Fruit fly (Drosophila melanogaster) whole organism, pupa: Measurements from ENCODE around the gene CG4586.
A peak's percentile ranks its signal among the peaks of the same experiment; 100 is the strongest.

Experiments used
- CG10348 ChIP-seq: fragments of 200-800 bp; sonication (Bioruptor generic); IDR thresholded peaks from 2 replicates; pipeline ENCODE4 v1.3.6; 2022; ENCODE audit warnings: missing biosample characterization, missing genetic modification characterization
- CG12605 ChIP-seq: fragments of 200-800 bp; sonication (Bioruptor generic); IDR thresholded peaks from 2 replicates; pipeline ENCODE4 v1.3.6; 2022; ENCODE audit warnings: missing biosample characterization, missing genetic modification characterization
- CG13204 ChIP-seq: fragments of 200-800 bp; sonication (Bioruptor generic); optimal IDR thresholded peaks from 2 replicates; lab custom pipeline; 2018; ENCODE audit warnings: missing biosample characterization, mild to moderate bottlenecking, missing genetic modification characterization, moderate library complexity
- CG14655 ChIP-seq: fragments of 200-800 bp; sonication (Bioruptor generic); optimal IDR thresholded peaks from 3 replicates; lab custom pipeline; 2017; ENCODE audit warnings: mild to moderate bottlenecking, missing biosample characterization, missing genetic modification reagents, missing genetic modification characterization
- CG15710 ChIP-seq: fragments of 200-800 bp; sonication (Bioruptor generic); optimal IDR thresholded peaks from 2 replicates; lab custom pipeline; 2018; ENCODE audit warnings: missing biosample characterization, mild to moderate bottlenecking, missing genetic modification characterization, moderate library complexity
- CG17806 ChIP-seq: fragments of 200-800 bp; sonication (Bioruptor generic); optimal IDR thresholded peaks from 2 replicates; lab custom pipeline; 2018; ENCODE audit warnings: missing biosample characterization, mild to moderate bottlenecking, missing genetic modification characterization, moderate library complexity
- CG32121 ChIP-seq: fragments of 200-800 bp; sonication (Bioruptor generic); IDR thresholded peaks from 2 replicates; pipeline ENCODE4 v1.3.6; 2022; ENCODE audit warnings: missing biosample characterization, missing genetic modification characterization
- CG34367 ChIP-seq: fragments of 200-800 bp; sonication (Bioruptor generic); optimal IDR thresholded peaks from 2 replicates; lab custom pipeline; 2018; ENCODE audit warnings: missing biosample characterization, mild to moderate bottlenecking, missing genetic modification characterization
- CG4496 ChIP-seq: fragments of 200-800 bp; sonication (Bioruptor generic); IDR thresholded peaks from 3 replicates; pipeline ENCODE4 v1.3.6; 2022; ENCODE audit warnings: missing biosample characterization, missing genetic modification characterization
- CG8159 ChIP-seq: fragments of 200-800 bp; sonication (Bioruptor generic); optimal IDR thresholded peaks from 3 replicates; lab custom pipeline; 2018; ENCODE audit warnings: missing biosample characterization, mild to moderate bottlenecking, missing genetic modification characterization, moderate library complexity
- CG8301 ChIP-seq: fragments of 200-800 bp; sonication (Bioruptor generic); optimal IDR thresholded peaks from 2 replicates; lab custom pipeline; 2018; ENCODE audit warnings: missing biosample characterization, mild to moderate bottlenecking, missing genetic modification characterization
- CG9948 ChIP-seq: fragments of 200-800 bp; sonication (Bioruptor generic); optimal IDR thresholded peaks from 2 replicates; lab custom pipeline; 2018; ENCODE audit warnings: missing biosample characterization, mild to moderate bottlenecking, missing genetic modification characterization, moderate library complexity
- D1 ChIP-seq: fragments of 200-800 bp; sonication (Bioruptor generic); optimal IDR thresholded peaks from 2 replicates; lab custom pipeline; 2018; ENCODE audit warnings: missing biosample characterization, mild to moderate bottlenecking, missing genetic modification characterization, moderate library complexity
- EcR ChIP-seq: fragments of 200-800 bp; sonication (Bioruptor generic); optimal IDR thresholded peaks from 3 replicates; lab custom pipeline; 2019; ENCODE audit warnings: missing biosample characterization, missing genetic modification characterization, mild to moderate bottlenecking, moderate library complexity, missing genetic modification reagents
- Ets98B ChIP-seq: fragments of 200-800 bp; sonication (Bioruptor generic); IDR thresholded peaks from 2 replicates; pipeline ENCODE4 v1.3.6; 2022; ENCODE audit warnings: missing biosample characterization, missing genetic modification characterization
- Pif1A ChIP-seq: fragments of 200-800 bp; sonication (Bioruptor generic); optimal IDR thresholded peaks from 3 replicates; lab custom pipeline; 2016; ENCODE audit warnings: missing biosample characterization, missing genetic modification characterization
- Pif1B ChIP-seq: fragments of 200-800 bp; sonication (Bioruptor generic); optimal IDR thresholded peaks from 3 replicates; lab custom pipeline; 2016; ENCODE audit warnings: missing biosample characterization, missing genetic modification characterization
- Snoo ChIP-seq: fragments of 200-800 bp; sonication (Bioruptor generic); optimal IDR thresholded peaks from 3 replicates; lab custom pipeline; 2017; ENCODE audit warnings: missing biosample characterization, mild to moderate bottlenecking, missing genetic modification characterization, inconsistent platforms
- fd96Ca ChIP-seq: fragments of 200-800 bp; sonication (Bioruptor generic); IDR thresholded peaks from 3 replicates; pipeline ENCODE4 v1.3.6; 2022; ENCODE audit warnings: missing biosample characterization, missing genetic modification characterization
- gl ChIP-seq: fragments of 200-800 bp; sonication (Bioruptor generic); optimal IDR thresholded peaks from 2 replicates; lab custom pipeline; 2018; ENCODE audit warnings: missing biosample characterization, mild to moderate bottlenecking, missing genetic modification characterization
- rn ChIP-seq: fragments of 200-800 bp; sonication (Bioruptor generic); IDR thresholded peaks from 2 replicates; pipeline ENCODE4 v1.3.6; 2022; ENCODE audit warnings: missing biosample characterization, missing genetic modification characterization

Gene CG4586

DNA sequence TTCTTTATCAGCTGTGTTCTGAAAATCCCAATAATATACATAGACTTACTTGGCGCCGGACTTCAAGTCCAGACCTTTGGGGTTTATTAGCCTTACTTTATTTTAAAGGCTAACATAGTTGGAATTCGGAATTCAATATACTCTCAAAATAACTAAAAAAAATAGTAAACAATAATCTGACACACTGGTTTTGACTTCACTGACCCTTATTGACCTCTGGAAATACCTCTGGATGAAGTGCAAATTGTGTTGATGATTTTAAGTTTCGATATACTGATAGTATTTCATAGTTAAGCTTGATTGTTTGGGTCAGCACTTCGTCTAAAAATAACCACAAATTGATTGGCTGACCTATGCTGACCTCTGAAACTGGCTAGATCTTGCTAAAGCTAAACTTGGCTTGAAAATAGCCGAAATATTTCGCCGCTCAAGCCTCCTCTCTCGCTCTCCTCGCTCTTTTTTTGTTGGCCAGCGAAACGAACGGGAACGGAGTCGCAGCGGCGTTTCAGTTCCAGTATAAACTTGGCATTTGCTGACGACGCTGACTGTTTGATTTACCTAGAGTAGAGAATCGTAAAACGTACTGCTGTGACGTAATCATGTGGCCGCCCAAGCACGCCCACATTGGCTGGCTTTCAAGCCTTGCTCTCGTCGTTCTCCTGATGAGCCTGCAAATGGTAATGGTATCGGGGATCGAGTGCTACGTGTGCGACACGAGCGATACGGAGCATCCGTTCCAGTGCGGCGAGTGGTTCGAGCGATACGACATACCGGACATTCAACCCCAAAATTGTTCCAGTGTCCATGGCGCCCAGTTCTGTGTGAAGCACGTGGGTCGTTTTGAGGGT, 16.5 kb downstream of the CG4586 start, which contains the start of gene bou:
Gene bou, plus strand, starts transcription at position 507 of the 848 bp plus-strand sequence.
- TF ChIP-seq Pif1A (GFP tag; lab: Kevin White, UChicago) (no peak), Pif1B (GFP tag; lab: Kevin White, UChicago) (no peak), D1 (tag; lab: Kevin White, UChicago) (no peak), CG8301 (tag; lab: Kevin White, UChicago) (no peak), CG14655 (peak; percentile 24), CG12605 (GFP tag; lab: Robert Waterston, UW) (no peak), fd96Ca (GFP tag; lab: Robert Waterston, UW) (no peak), CG32121 (GFP tag; lab: Robert Waterston, UW) (no peak), gl (no peak), Snoo (tag; lab: Kevin White, UChicago) (no peak), CG8159 (tag; lab: Kevin White, UChicago) (peak; percentile 10)
- TF ChIP-seq, all 21 proteins: peak for 2

DNA sequence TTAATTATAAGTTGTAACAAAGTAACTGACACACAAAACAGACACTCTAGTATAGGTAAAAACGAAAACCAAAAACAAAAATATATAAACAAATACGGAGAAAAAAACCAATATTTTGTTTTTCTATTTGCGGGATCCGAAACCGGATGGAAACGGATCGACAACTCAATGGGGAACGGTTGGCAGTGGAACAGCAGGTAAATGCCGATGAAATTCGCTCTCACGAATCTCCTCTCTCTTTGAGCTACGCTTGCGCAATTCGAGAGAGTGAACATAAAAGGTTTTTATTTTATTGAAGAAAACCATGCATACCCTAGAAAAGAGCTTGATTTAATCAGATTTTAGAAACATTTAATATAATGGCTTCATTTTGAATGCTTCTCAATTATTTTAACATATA, 17.4 kb downstream of the CG4586 start:
- TF ChIP-seq CG13204 = no peak
- TF ChIP-seq CG8159 (tag; lab: Kevin White, UChicago) = no peak
- TF ChIP-seq Pif1B (GFP tag; lab: Kevin White, UChicago) = no peak
- TF ChIP-seq CG34367 = no peak
- no peak for TF ChIP-seq CG12605 (GFP tag; lab: Robert Waterston, UW)

DNA sequence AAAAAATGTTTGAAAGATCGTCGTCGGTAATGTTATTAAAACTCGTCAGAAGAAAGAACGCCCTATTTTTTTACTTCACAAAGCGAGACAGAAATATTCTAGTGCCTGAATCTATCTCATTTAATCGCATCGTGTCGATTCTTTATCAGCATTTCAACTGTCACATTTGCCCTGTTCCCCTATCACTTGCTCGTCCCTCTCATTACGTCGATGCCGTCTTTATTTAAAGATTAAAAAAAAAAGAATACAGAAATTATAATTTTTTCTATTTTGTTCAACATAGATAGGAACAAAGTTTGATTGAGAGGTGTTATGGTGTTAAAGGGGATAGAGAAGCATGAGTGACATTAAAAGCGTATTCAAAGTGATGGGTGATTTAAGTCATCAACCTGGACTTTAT, 18.4 kb downstream of the CG4586 start:
- TF ChIP-seq Ets98B (GFP tag; lab: Robert Waterston, UW) (no peak), CG10348 (GFP tag; lab: Robert Waterston, UW) (no peak), CG9948 (tag; lab: Kevin White, UChicago) (no peak), fd96Ca (GFP tag; lab: Robert Waterston, UW) (no peak), CG13204 (no peak), Pif1A (GFP tag; lab: Kevin White, UChicago) (no peak), CG14655 (peak; percentile 19), Pif1B (GFP tag; lab: Kevin White, UChicago) (no peak), CG17806 (tag; lab: Kevin White, UChicago) (no peak), Snoo (tag; lab: Kevin White, UChicago) (no peak), D1 (tag; lab: Kevin White, UChicago) (no peak), rn (GFP tag; lab: Robert Waterston, UW) (no peak), CG12605 (GFP tag; lab: Robert Waterston, UW) (peak; percentile 25; the same call in 1 of the 2 replicates), CG8301 (tag; lab: Kevin White, UChicago) (no peak), gl (no peak), EcR (GFP tag; lab: Kevin White, UChicago) (no peak), CG34367 (no peak)

DNA sequence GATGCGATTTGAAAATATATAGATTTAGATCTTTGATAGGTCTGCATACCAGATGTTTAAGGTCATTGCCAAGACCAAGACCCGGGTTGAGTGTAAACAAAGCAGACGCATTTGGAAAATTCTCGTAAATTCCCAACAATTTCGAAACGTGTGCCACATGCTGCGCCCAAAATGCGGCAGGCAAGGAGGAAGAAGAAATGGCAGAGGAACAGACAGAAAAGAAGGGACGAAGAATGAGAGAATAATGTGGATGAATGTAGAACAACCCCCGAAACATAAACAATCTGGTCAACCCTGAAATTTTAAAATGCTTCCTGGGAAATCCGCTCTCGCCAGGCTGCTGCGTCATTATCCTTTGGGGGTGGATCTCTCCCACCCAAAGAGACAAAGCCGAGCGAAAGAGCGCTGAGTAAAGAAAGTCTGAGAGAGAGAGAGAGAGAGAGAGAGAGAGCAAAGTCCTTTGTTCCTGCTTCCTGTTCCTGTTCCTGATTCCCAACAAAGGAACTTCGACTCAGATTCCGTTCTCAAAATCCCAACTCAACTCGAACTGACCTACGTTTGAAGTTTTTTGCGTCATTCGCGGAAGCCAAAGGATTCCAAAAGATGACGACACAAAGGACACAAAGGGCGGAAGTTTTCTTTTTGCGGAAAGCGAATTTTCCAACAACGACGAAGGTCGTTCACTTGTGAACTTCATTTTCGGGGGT, 19.1 kb downstream of the CG4586 start:
- TF ChIP-seq D1 (tag; lab: Kevin White, UChicago) = no peak
- no peak for TF ChIP-seq Pif1B (GFP tag; lab: Kevin White, UChicago)
- TF ChIP-seq rn (GFP tag; lab: Robert Waterston, UW) = no peak
- no peak for TF ChIP-seq CG9948 (tag; lab: Kevin White, UChicago)
- no peak for TF ChIP-seq EcR (GFP tag; lab: Kevin White, UChicago)
- TF ChIP-seq CG15710 (tag; lab: Kevin White, UChicago) = no peak
- no peak for TF ChIP-seq gl
- TF ChIP-seq CG13204 = no peak
- TF ChIP-seq CG34367 = no peak
- no peak for TF ChIP-seq Snoo (tag; lab: Kevin White, UChicago)
- TF ChIP-seq fd96Ca (GFP tag; lab: Robert Waterston, UW) = no peak
- TF ChIP-seq CG32121 (GFP tag; lab: Robert Waterston, UW) = no peak
- no peak for TF ChIP-seq CG17806 (tag; lab: Kevin White, UChicago)
- TF ChIP-seq CG12605 (GFP tag; lab: Robert Waterston, UW) = no peak
- no peak for TF ChIP-seq CG8301 (tag; lab: Kevin White, UChicago)
- TF ChIP-seq Ets98B (GFP tag; lab: Robert Waterston, UW) = no peak
- TF ChIP-seq CG8159 (tag; lab: Kevin White, UChicago) = no peak

- peak; percentile 38 for TF ChIP-seq CG14655
- TF ChIP-seq rn (GFP tag; lab: Robert Waterston, UW) = no peak
- no peak for TF ChIP-seq CG17806 (tag; lab: Kevin White, UChicago)
- no peak for TF ChIP-seq CG32121 (GFP tag; lab: Robert Waterston, UW)
- no peak for TF ChIP-seq CG9948 (tag; lab: Kevin White, UChicago)
- TF ChIP-seq Snoo (tag; lab: Kevin White, UChicago) = peak; percentile 20
- no peak for TF ChIP-seq EcR (GFP tag; lab: Kevin White, UChicago)
- TF ChIP-seq D1 (tag; lab: Kevin White, UChicago) = no peak
- no peak for TF ChIP-seq Pif1A (GFP tag; lab: Kevin White, UChicago)
- peak; percentile 22 for TF ChIP-seq CG8301 (tag; lab: Kevin White, UChicago)
- TF ChIP-seq Ets98B (GFP tag; lab: Robert Waterston, UW) = no peak
- no peak for TF ChIP-seq CG12605 (GFP tag; lab: Robert Waterston, UW)
- TF ChIP-seq CG8159 (tag; lab: Kevin White, UChicago) = no peak
- no peak for TF ChIP-seq CG4496 (GFP tag; lab: Robert Waterston, UW)
- TF ChIP-seq CG34367 = no peak
- TF ChIP-seq CG15710 (tag; lab: Kevin White, UChicago) = no peak
- TF ChIP-seq fd96Ca (GFP tag; lab: Robert Waterston, UW) = no peak
- TF ChIP-seq, all 21 proteins: peak for 3
Observed at dm6 chrX:6990105-6990504, 20.4 kb downstream of the CG4586 start.
